Worm (Caenorhabditis elegans): Measurements from ENCODE around the gene cmtr-2.

The cmtr-2 gene

DNA sequence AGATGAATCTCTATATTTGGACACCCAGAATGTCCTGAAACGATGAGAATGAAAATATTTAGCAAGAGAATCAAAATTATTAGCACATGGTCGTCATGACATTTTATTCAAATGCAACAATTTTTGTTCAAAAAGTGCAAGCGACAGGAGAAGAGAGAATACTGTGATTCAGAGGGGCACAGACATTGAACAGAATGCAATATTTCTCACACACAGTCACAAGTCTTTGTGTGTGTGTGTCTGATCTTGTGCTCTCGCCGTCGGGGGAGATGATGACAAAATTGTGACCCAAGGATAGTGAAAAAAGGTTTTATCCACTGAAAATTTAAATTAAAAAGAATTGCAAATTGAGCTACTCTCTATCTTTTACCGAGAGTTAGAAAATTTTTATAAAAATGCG is 12.0 kb upstream of the cmtr-2 start:
- TF ChIP-seq cnd-1 (tag; optimal IDR thresholded peaks at IDR 0.05), result no peak

DNA sequence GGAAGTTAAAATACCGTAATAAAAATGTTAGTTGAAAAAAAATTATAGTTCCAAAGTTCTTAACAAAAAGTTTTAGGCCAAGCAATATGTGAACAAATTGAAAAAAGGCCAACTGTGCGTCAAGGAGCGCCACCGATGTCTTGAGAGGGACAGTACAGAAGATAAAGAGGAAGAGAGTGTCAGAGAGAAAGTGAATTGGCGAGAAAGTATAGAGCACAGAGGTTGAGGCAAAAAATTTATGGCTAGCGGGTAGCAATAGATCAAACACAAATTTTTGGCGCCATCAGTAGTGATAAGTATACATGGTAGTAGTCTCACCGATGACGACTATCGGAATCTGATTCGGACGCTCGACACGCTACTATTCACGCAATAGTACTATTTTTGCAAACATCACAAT is 10.9 kb upstream of the cmtr-2 start:
- TF ChIP-seq snpc-4 (tag; optimal IDR thresholded peaks at IDR 0.05), result no peak
- TF ChIP-seq elt-1 (tag; optimal IDR thresholded peaks at IDR 0.05; ENCODE audit: borderline replicate concordance, insufficient read depth), result no peak
- no peak for TF ChIP-seq ceh-43 (GFP tag; optimal IDR thresholded peaks at IDR 0.05)
- TF ChIP-seq unc-62 (GFP tag; optimal IDR thresholded peaks at IDR 0.05), result no peak
- TF ChIP-seq lsy-2 (tag; optimal IDR thresholded peaks at IDR 0.05), result no peak
- TF ChIP-seq mep-1 (tag; optimal IDR thresholded peaks at IDR 0.05), result no peak
- TF ChIP-seq drap-1 (GFP tag; optimal IDR thresholded peaks at IDR 0.05), result no peak
- no peak for TF ChIP-seq hlh-1 (tag; optimal IDR thresholded peaks at IDR 0.05)
- TF ChIP-seq mls-2 (tag; optimal IDR thresholded peaks at IDR 0.05), result no peak
- no peak for TF ChIP-seq lin-32 (GFP tag; optimal IDR thresholded peaks at IDR 0.05)
- TF ChIP-seq zip-8 (tag; optimal IDR thresholded peaks at IDR 0.05), result no peak
- TF ChIP-seq cnd-1 (tag; optimal IDR thresholded peaks at IDR 0.05), result no peak
- TF ChIP-seq mab-5 (tag; optimal IDR thresholded peaks at IDR 0.05), result no peak
- TF ChIP-seq elt-3 (tag; optimal IDR thresholded peaks at IDR 0.05), result no peak
- TF ChIP-seq nhr-28 (tag; optimal IDR thresholded peaks at IDR 0.05), result no peak

DNA sequence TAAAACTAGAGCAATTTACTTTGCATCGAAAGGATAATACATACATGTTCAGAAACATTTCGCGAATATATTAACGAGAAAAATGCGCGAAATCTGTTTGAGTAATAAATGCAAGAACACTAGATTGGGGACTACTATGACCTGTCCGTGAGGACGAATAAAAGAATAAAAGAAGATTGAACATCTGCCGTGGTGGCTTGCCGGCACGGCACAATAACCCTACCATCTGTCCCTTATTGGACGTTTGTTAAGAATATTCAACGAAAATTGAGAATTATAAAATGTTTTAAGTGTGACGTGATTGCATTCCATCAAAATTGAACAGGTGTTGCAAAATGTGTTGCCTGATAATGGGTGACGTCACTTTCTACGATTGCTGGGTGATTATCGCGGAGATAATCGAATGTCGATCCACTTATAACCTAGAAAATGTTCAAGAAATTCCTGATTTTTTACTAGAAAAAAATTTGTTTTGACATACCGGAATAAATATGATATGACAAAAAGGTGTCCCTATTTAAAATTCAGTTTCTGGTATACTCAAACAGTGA is 9.7 kb upstream of the cmtr-2 start:
- no peak for TF ChIP-seq ztf-11 (tag; optimal IDR thresholded peaks at IDR 0.05)
- peak; percentile 96 for TF ChIP-seq cnd-1 (tag; optimal IDR thresholded peaks at IDR 0.05)
- TF ChIP-seq bed-3 (GFP tag; optimal IDR thresholded peaks at IDR 0.05), result no peak
- no peak for TF ChIP-seq blmp-1 (tag; optimal IDR thresholded peaks at IDR 0.05)
- TF ChIP-seq ceh-83 (GFP tag; optimal IDR thresholded peaks at IDR 0.05), result no peak
- TF ChIP-seq lsy-2 (tag; optimal IDR thresholded peaks at IDR 0.05), result no peak
- TF ChIP-seq ces-1 (GFP tag; optimal IDR thresholded peaks at IDR 0.05), result peak; percentile 4
- TF ChIP-seq unc-62 (GFP tag; optimal IDR thresholded peaks at IDR 0.05), result peak; percentile 39
- peak; percentile 56 for TF ChIP-seq nhr-2 (tag; optimal IDR thresholded peaks at IDR 0.05)
- TF ChIP-seq nhr-76 (tag; optimal IDR thresholded peaks at IDR 0.05), result no peak
- no peak for TF ChIP-seq nhr-237 (tag; optimal IDR thresholded peaks at IDR 0.05)
- no peak for TF ChIP-seq unc-39 (tag; optimal IDR thresholded peaks at IDR 0.05)
- no peak for TF ChIP-seq snpc-4 (tag; optimal IDR thresholded peaks at IDR 0.05)
- no peak for TF ChIP-seq mab-5 (tag; optimal IDR thresholded peaks at IDR 0.05)
- no peak for TF ChIP-seq pha-4 (tag; optimal IDR thresholded peaks at IDR 0.05)
- TF ChIP-seq lin-13 (tag; optimal IDR thresholded peaks at IDR 0.05), result peak; percentile 9
- TF ChIP-seq mls-2 (tag; optimal IDR thresholded peaks at IDR 0.05), result peak; percentile 53
- TF ChIP-seq ceh-43 (GFP tag; optimal IDR thresholded peaks at IDR 0.05), result no peak
- no peak for TF ChIP-seq zip-8 (tag; optimal IDR thresholded peaks at IDR 0.05)
- TF ChIP-seq ham-2 (GFP tag; optimal IDR thresholded peaks at IDR 0.05), result no peak
- TF ChIP-seq hlh-1 (tag; optimal IDR thresholded peaks at IDR 0.05), result peak; percentile 25
- TF ChIP-seq drap-1 (GFP tag; optimal IDR thresholded peaks at IDR 0.05), result no peak
- TF ChIP-seq lin-32 (GFP tag; optimal IDR thresholded peaks at IDR 0.05), result peak; percentile 98
- TF ChIP-seq sptf-1 (tag; optimal IDR thresholded peaks at IDR 0.05), result no peak
- no peak for TF ChIP-seq tbx-8 (GFP tag; optimal IDR thresholded peaks at IDR 0.05)
- no peak for TF ChIP-seq nhr-28 (tag; optimal IDR thresholded peaks at IDR 0.05)
- no peak for TF ChIP-seq nhr-12 (tag; optimal IDR thresholded peaks at IDR 0.05)
- TF ChIP-seq sem-2 (GFP tag; optimal IDR thresholded peaks at IDR 0.05), result no peak
- no peak for TF ChIP-seq M03D4.4 (tag; optimal IDR thresholded peaks at IDR 0.05)
- no peak for TF ChIP-seq unc-120 (tag; optimal IDR thresholded peaks at IDR 0.05; ENCODE audit: poor library complexity, severe bottlenecking)
- TF ChIP-seq ceh-39 (tag; optimal IDR thresholded peaks at IDR 0.05), result no peak
- no peak for TF ChIP-seq elt-3 (tag; optimal IDR thresholded peaks at IDR 0.05)
- TF ChIP-seq mep-1 (tag; optimal IDR thresholded peaks at IDR 0.05), result no peak
- TF ChIP-seq flh-1 (GFP tag; optimal IDR thresholded peaks at IDR 0.05), result no peak
- TF ChIP-seq elt-1 (tag; optimal IDR thresholded peaks at IDR 0.05; ENCODE audit: borderline replicate concordance, insufficient read depth), result peak; percentile 88

DNA sequence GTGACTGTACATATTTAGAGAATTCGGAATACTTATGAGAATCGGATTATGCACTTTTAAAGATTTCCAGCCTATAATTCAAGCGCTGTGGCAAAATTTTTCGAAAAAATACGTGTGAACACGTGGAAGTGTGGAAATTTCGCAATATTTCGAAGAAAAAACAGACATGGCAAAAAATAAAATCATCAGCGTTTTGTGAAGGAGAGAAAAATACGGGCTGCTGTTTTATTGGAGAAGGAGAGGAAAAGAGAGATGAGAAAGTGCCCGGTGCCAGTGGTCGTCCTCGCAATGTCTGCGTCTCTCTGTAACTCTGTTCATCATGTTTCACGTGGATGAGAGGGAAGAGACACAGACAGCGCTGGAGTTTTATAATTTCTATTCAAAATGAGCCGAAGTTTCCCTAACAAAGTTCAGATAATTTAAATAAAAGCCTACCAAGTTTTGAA is 9.2 kb upstream of the cmtr-2 start:
- TF ChIP-seq snpc-4 (tag; optimal IDR thresholded peaks at IDR 0.05), result no peak
- no peak for TF ChIP-seq sptf-1 (tag; optimal IDR thresholded peaks at IDR 0.05)
- TF ChIP-seq hlh-1 (tag; optimal IDR thresholded peaks at IDR 0.05), result peak; percentile 83
- no peak for TF ChIP-seq flh-1 (GFP tag; optimal IDR thresholded peaks at IDR 0.05)
- peak; percentile 75 for TF ChIP-seq ces-1 (GFP tag; optimal IDR thresholded peaks at IDR 0.05)
- TF ChIP-seq ztf-11 (tag; optimal IDR thresholded peaks at IDR 0.05), result no peak
- TF ChIP-seq unc-62 (GFP tag; optimal IDR thresholded peaks at IDR 0.05), result peak; percentile 18
- TF ChIP-seq elt-1 (tag; optimal IDR thresholded peaks at IDR 0.05; ENCODE audit: borderline replicate concordance, insufficient read depth), result no peak
- TF ChIP-seq ceh-39 (tag; optimal IDR thresholded peaks at IDR 0.05), result peak; percentile 6

Data from whole organism, mixed stage, embryonic.